Worm (Caenorhabditis elegans): ENCODE measurements around the gene T14F9.2.

DNA sequence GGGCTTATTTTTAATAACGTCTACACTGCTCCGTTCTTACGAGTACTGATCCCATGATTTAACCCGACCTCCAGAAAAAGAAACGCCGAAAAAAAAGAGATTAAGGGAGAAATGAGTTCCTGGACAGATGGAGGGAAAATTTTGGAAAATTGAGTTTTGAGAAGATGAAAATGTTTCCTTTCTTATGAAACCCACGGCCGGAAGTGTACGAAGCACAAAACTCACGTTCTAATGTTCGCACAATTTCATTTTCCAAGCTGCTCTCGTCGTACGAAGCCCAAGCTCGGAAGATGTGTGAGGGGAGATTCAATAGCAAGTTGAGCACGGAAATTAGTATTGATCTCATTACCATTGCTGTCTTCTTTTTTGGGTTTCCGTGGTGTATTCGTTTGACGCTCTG lies 37.3 kb downstream of the T14F9.2 start:
- TF ChIP-seq unc-130 (GFP tag; optimal IDR thresholded peaks at IDR 0.05) (no peak), ceh-28 (tag; optimal IDR thresholded peaks at IDR 0.05) (no peak), fos-1 (tag; optimal IDR thresholded peaks at IDR 0.05) (no peak), ceh-32 (tag; optimal IDR thresholded peaks at IDR 0.05; ENCODE audit: poor library complexity) (no peak), daf-16 (GFP tag; optimal IDR thresholded peaks at IDR 0.05) (no peak), daf-16 (tag; optimal IDR thresholded peaks at IDR 0.05) (no peak), unc-62 (GFP tag; optimal IDR thresholded peaks at IDR 0.05 in 1 of 2) (no peak), unc-62 (tag; optimal IDR thresholded peaks at IDR 0.05) (no peak), attf-4 (tag; optimal IDR thresholded peaks at IDR 0.05) (no peak), F49E8.2 (tag; optimal IDR thresholded peaks at IDR 0.05; ENCODE audit: borderline replicate concordance) (no peak), zag-1 (tag; optimal IDR thresholded peaks at IDR 0.05) (no peak), mxl-2 (GFP tag; conservative IDR thresholded peaks at IDR 0.05) (no peak)

Measured in whole organism, L4 larva.